Fruit fly (Drosophila melanogaster): ENCODE data around the gene CG6511.

DNA sequence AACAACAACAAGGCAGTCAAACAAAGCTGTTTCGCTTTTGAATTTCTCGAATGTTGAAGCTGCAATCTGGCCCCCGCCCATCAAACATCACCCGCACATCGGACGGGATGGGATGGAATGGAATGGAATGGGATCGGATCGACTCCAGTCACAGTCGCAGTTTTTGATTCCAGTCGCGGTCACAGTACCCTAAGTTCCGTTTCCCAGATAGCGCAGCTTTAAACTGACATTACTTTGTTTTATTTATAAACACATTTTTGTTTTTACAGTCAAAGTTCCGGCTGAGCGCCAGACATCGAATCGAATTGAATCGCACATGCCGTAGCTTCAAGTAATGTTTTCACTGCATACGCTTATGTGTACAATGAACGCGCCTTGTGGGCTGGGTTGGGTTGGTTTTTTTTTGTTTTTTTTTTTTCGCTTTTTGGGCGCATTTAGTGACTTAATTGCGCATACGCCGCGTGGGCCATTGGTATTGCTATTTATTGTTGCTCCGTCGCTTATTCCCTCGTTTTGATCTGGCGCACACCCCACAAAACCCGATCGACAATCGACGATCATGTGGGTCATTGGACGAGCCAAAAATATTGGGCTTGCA is 32.3 kb upstream of the CG6511 start:
- TF ChIP-seq CG5204 (GFP tag; optimal IDR thresholded peaks at IDR 0.05) (no peak), CG14711 (tag; optimal IDR thresholded peaks at IDR 0.05) (no peak), kay (GFP tag; ENCODE audit: borderline replicate concordance) (no peak), Hr96 (GFP tag; optimal IDR thresholded peaks at IDR 0.05) (no peak), Mnt (GFP tag; optimal IDR thresholded peaks at IDR 0.05) (no peak), toe (GFP tag; optimal IDR thresholded peaks at IDR 0.05) (no peak), tj (GFP tag; optimal IDR thresholded peaks at IDR 0.05) (no peak)
